Fruit fly (Drosophila melanogaster) S2 (cell line): ENCODE data around the gene Fit2.

Source experiments
- CG8478 ChIP-seq: fragments of >200 bp; optimal IDR thresholded peaks from 2 replicates; lab custom pipeline; 2018
- CTCF ChIP-seq, 2 experiments: fragments of >200 bp; optimal IDR thresholded peaks; 2 replicates each; lab custom pipeline; 2018

- TF ChIP-seq CTCF (optimal IDR thresholded peaks at IDR 0.05; lab: Kevin White, UChicago): no peak
- TF ChIP-seq CG8478 (lab: Kevin White, UChicago): no peak
Observed at dm6 chr3L:17000289-17000688, 23.8 kb upstream of the Fit2 start.
